Worm (Caenorhabditis elegans) whole organism, L2 larva: ENCODE results near the gene C54D10.13.

ENCODE experiments used
- C34F6.9 ChIP-seq: fragments of 150-350 bp; optimal IDR thresholded peaks from 2 replicates; lab custom pipeline; 2014; ENCODE audit warnings: missing biosample characterization, missing genetic modification characterization
- F13H6.1 ChIP-seq: sonication (generic microtip); optimal IDR thresholded peaks from 2 replicates; lab custom pipeline; 2016; ENCODE audit warnings: missing genetic modification characterization, missing compliant biosample characterization
- R02D3.7 ChIP-seq: fragments of 150-350 bp; optimal IDR thresholded peaks from 2 replicates; lab custom pipeline; 2014; ENCODE audit warnings: missing biosample characterization, missing genetic modification characterization
- alr-1 ChIP-seq: fragments of 150-350 bp; optimal IDR thresholded peaks from 2 replicates; lab custom pipeline; 2014; ENCODE audit warnings: missing biosample characterization, missing genetic modification characterization
- aly-2 ChIP-seq: fragments of 150-350 bp; optimal IDR thresholded peaks from 2 replicates; lab custom pipeline; 2014; ENCODE audit warnings: missing biosample characterization, missing genetic modification characterization
- ceh-82 ChIP-seq: fragments of 150-350 bp; optimal IDR thresholded peaks from 2 replicates; lab custom pipeline; 2014; ENCODE audit warnings: missing biosample characterization, missing genetic modification characterization
- crh-2 ChIP-seq: sonication (generic microtip); optimal IDR thresholded peaks from 2 replicates; lab custom pipeline; 2017; ENCODE audit warnings: missing biosample characterization, missing genetic modification characterization
- dmd-4 ChIP-seq: sonication (generic microtip); optimal IDR thresholded peaks from 2 replicates; lab custom pipeline; 2017; ENCODE audit warnings: missing biosample characterization, missing genetic modification characterization
- egl-27 ChIP-seq: sonication (generic microtip); optimal IDR thresholded peaks from 3 replicates; lab custom pipeline; 2017; ENCODE audit warnings: missing biosample characterization, missing genetic modification reagents, missing genetic modification characterization
- elt-1 ChIP-seq: fragments of 150-350 bp; optimal IDR thresholded peaks from 2 replicates; lab custom pipeline; 2014; ENCODE audit warnings: missing biosample characterization, missing genetic modification characterization
- elt-3 ChIP-seq: sonication (generic microtip); optimal IDR thresholded peaks from 2 replicates; lab custom pipeline; 2017; ENCODE audit warnings: missing biosample characterization, missing genetic modification characterization
- fos-1 ChIP-seq: fragments of 150-350 bp; optimal IDR thresholded peaks from 2 replicates; lab custom pipeline; 2014; ENCODE audit warnings: missing biosample characterization, missing genetic modification characterization
- gmeb-1 ChIP-seq: fragments of 150-350 bp; optimal IDR thresholded peaks from 2 replicates; lab custom pipeline; 2014; ENCODE audit warnings: missing biosample characterization, missing genetic modification characterization
- lin-11 ChIP-seq: fragments of 150-350 bp; sonication (generic microtip); optimal IDR thresholded peaks from 2 replicates; lab custom pipeline; 2014; ENCODE audit warnings: missing biosample characterization, missing genetic modification characterization, inconsistent platforms, mixed read lengths
- lin-13 ChIP-seq: fragments of 150-350 bp; optimal IDR thresholded peaks from 2 replicates; lab custom pipeline; 2014; ENCODE audit warnings: missing biosample characterization, missing genetic modification reagents, missing genetic modification characterization
- lin-39 ChIP-seq: fragments of 150-350 bp; optimal IDR thresholded peaks from 2 replicates; lab custom pipeline; 2014; ENCODE audit warnings: missing biosample characterization, missing genetic modification reagents, missing genetic modification characterization
- lsy-2 ChIP-seq, 2 experiments: fragments of 150-350 bp in 1 of 2; sonication (generic microtip) in 1 of 2; optimal IDR thresholded peaks; 2 replicates each; lab custom pipeline; 2014 to 2017; ENCODE audit warnings: missing biosample characterization in 2 of 2, missing genetic modification characterization in 2 of 2
- mab-5 ChIP-seq: fragments of 150-350 bp; optimal IDR thresholded peaks from 2 replicates; lab custom pipeline; 2014; ENCODE audit warnings: missing biosample characterization, missing genetic modification characterization
- mbf-1 ChIP-seq: sonication (generic microtip); optimal IDR thresholded peaks from 2 replicates; lab custom pipeline; 2017; ENCODE audit warnings: missing biosample characterization, missing genetic modification characterization
- mdl-1 ChIP-seq, 2 experiments: fragments of 150-350 bp in 1 of 2; sonication (generic microtip) in 1 of 2; optimal IDR thresholded peaks; 2 replicates each; lab custom pipeline; 2017; ENCODE audit warnings: missing biosample characterization in 2 of 2, missing genetic modification characterization in 2 of 2
- nhr-11 ChIP-seq: fragments of 150-350 bp; optimal IDR thresholded peaks from 2 replicates; lab custom pipeline; 2014; ENCODE audit warnings: missing biosample characterization, missing genetic modification characterization
- nhr-12 ChIP-seq: fragments of 150-350 bp; optimal IDR thresholded peaks from 2 replicates; lab custom pipeline; 2014; ENCODE audit warnings: missing biosample characterization, missing genetic modification characterization
- nhr-129 ChIP-seq: fragments of 150-350 bp; optimal IDR thresholded peaks from 2 replicates; lab custom pipeline; 2014; ENCODE audit warnings: missing biosample characterization, missing genetic modification characterization
- nhr-23 ChIP-seq: fragments of 150-350 bp; optimal IDR thresholded peaks from 2 replicates; lab custom pipeline; 2014; ENCODE audit warnings: missing biosample characterization, missing genetic modification reagents, missing genetic modification characterization
- nhr-237 ChIP-seq: fragments of 150-350 bp; optimal IDR thresholded peaks from 2 replicates; lab custom pipeline; 2014; ENCODE audit warnings: missing biosample characterization, missing genetic modification characterization
- nhr-6 ChIP-seq: fragments of 150-350 bp; optimal IDR thresholded peaks from 2 replicates; lab custom pipeline; 2014; ENCODE audit warnings: missing biosample characterization, missing genetic modification characterization
- peb-1 ChIP-seq: fragments of 150-350 bp; optimal IDR thresholded peaks from 2 replicates; lab custom pipeline; 2014; ENCODE audit warnings: missing biosample characterization, missing genetic modification characterization
- sem-4 ChIP-seq: fragments of 150-350 bp; optimal IDR thresholded peaks from 2 replicates; lab custom pipeline; 2014; ENCODE audit warnings: missing biosample characterization, missing genetic modification reagents, missing genetic modification characterization
- skn-1 ChIP-seq: sonication (generic microtip); optimal IDR thresholded peaks from 2 replicates; lab custom pipeline; 2017; ENCODE audit warnings: missing biosample characterization, missing genetic modification characterization
- sma-9 ChIP-seq, 2 experiments: fragments of 150-350 bp in 1 of 2; sonication (generic microtip) in 1 of 2; optimal IDR thresholded peaks; 2 replicates each; lab custom pipeline; 2014 to 2016; ENCODE audit warnings: missing genetic modification characterization in 2 of 2, mild to moderate bottlenecking in 1 of 2, missing biosample characterization in 1 of 2, missing compliant biosample characterization in 1 of 2, missing genetic modification reagents in 1 of 2, moderate library complexity in 1 of 2
- snpc-4 ChIP-seq: fragments of 150-350 bp; optimal IDR thresholded peaks from 2 replicates; lab custom pipeline; 2014; ENCODE audit warnings: missing biosample characterization, missing genetic modification characterization
- unc-39 ChIP-seq: fragments of 150-350 bp; optimal IDR thresholded peaks from 2 replicates; lab custom pipeline; 2014; ENCODE audit warnings: missing biosample characterization, missing genetic modification characterization
- unc-55 ChIP-seq: fragments of 150-350 bp; sonication (generic microtip); optimal IDR thresholded peaks from 3 replicates; lab custom pipeline; 2014; ENCODE audit warnings: missing biosample characterization, missing genetic modification reagents, missing genetic modification characterization
- zag-1 ChIP-seq: fragments of 150-350 bp; optimal IDR thresholded peaks from 2 replicates; lab custom pipeline; 2014; ENCODE audit warnings: missing biosample characterization, missing genetic modification characterization
- ztf-1 ChIP-seq: fragments of 200-800 bp; sonication (Bioruptor generic); conservative IDR thresholded peaks from 2 replicates; pipeline ENCODE4 v1.3.6; 2022; ENCODE audit warnings: missing genetic modification characterization, missing compliant biosample characterization
- ztf-11 ChIP-seq: sonication (generic microtip); optimal IDR thresholded peaks from 2 replicates; lab custom pipeline; 2017; ENCODE audit warnings: missing biosample characterization, missing genetic modification characterization
- ztf-4 ChIP-seq: fragments of 150-350 bp; optimal IDR thresholded peaks from 2 replicates; lab custom pipeline; 2014; ENCODE audit warnings: missing biosample characterization, missing genetic modification characterization

C54D10.13 gene

ce11 chrV:12406514-12406913 is 25.6 kb downstream of the C54D10.13 start:
- TF ChIP-seq snpc-4 (no peak), sma-9 (GFP tag; optimal IDR thresholded peaks at IDR 0.05; lab: Kevin White, UChicago) (no peak), sma-9 (tag; optimal IDR thresholded peaks at IDR 0.05; lab: Kevin White, UChicago) (no peak)
- TF ChIP-seq, all 48 proteins: peak for 0

- TF ChIP-seq zag-1 (tag; lab: Kevin White, UChicago) (no peak), mdl-1 (tag; optimal IDR thresholded peaks at IDR 0.05; lab: Kevin White, UChicago) (no peak), peb-1 (tag; lab: Kevin White, UChicago) (no peak), gmeb-1 (no peak), F13H6.1 (tag; lab: Kevin White, UChicago) (no peak), nhr-11 (tag; lab: Kevin White, UChicago) (no peak), mbf-1 (tag; lab: Kevin White, UChicago) (no peak), unc-55 (GFP tag; lab: Kevin White, UChicago) (no peak), lin-39 (tag; lab: Kevin White, UChicago) (no peak), R02D3.7 (tag; lab: Kevin White, UChicago) (no peak), lin-11 (no peak), lin-13 (GFP tag; lab: Kevin White, UChicago) (no peak), elt-3 (tag; lab: Kevin White, UChicago) (no peak), nhr-6 (tag; lab: Kevin White, UChicago) (no peak), sem-4 (tag; lab: Kevin White, UChicago) (no peak)
These were observed 26.2 kb downstream of the C54D10.13 start, which contains the start of gene K01D12.10 for ce11 chrV:12405929-12406328. TSS of gene K01D12.10 (plus strand) at chrV:12406229.

- TF ChIP-seq ztf-4 (tag; lab: Kevin White, UChicago): no peak
- no peak for TF ChIP-seq R02D3.7 (tag; lab: Kevin White, UChicago)
- TF ChIP-seq ztf-1 (GFP tag; lab: Robert Waterston, UW): no peak
- no peak for TF ChIP-seq unc-55 (GFP tag; lab: Kevin White, UChicago)
- no peak for TF ChIP-seq mab-5 (tag; lab: Kevin White, UChicago)
- TF ChIP-seq snpc-4: no peak
- no peak for TF ChIP-seq mbf-1 (tag; lab: Kevin White, UChicago)
- no peak for TF ChIP-seq lin-11
- no peak for TF ChIP-seq nhr-12 (tag; lab: Kevin White, UChicago)
- TF ChIP-seq nhr-6 (tag; lab: Kevin White, UChicago): no peak
- no peak for TF ChIP-seq egl-27 (tag; lab: Kevin White, UChicago)
- TF ChIP-seq elt-3 (tag; lab: Kevin White, UChicago): no peak
- TF ChIP-seq alr-1: no peak
- no peak for TF ChIP-seq nhr-129 (tag; lab: Kevin White, UChicago)
- no peak for TF ChIP-seq fos-1 (tag; lab: Kevin White, UChicago)
- no peak for TF ChIP-seq lin-39 (tag; lab: Kevin White, UChicago)
- no peak for TF ChIP-seq sma-9 (GFP tag; optimal IDR thresholded peaks at IDR 0.05; lab: Kevin White, UChicago)
- no peak for TF ChIP-seq sma-9 (tag; optimal IDR thresholded peaks at IDR 0.05; lab: Kevin White, UChicago)
These were observed 27.5 kb downstream of the C54D10.13 start, which contains the start of gene K01D12.9 for ce11 chrV:12404544-12404943. TSS of gene K01D12.9 (minus strand) at chrV:12404644.

- TF ChIP-seq sma-9 (GFP tag; optimal IDR thresholded peaks at IDR 0.05; lab: Kevin White, UChicago): no peak
- TF ChIP-seq sma-9 (tag; optimal IDR thresholded peaks at IDR 0.05; lab: Kevin White, UChicago): no peak
- no peak for TF ChIP-seq ceh-82
- no peak for TF ChIP-seq lin-13 (GFP tag; lab: Kevin White, UChicago)
- TF ChIP-seq nhr-12 (tag; lab: Kevin White, UChicago): no peak
- no peak for TF ChIP-seq skn-1 (tag; lab: Kevin White, UChicago)
- TF ChIP-seq elt-3 (tag; lab: Kevin White, UChicago): no peak
- TF ChIP-seq alr-1: no peak
- TF ChIP-seq ztf-11 (tag; lab: Kevin White, UChicago): no peak
- TF ChIP-seq nhr-129 (tag; lab: Kevin White, UChicago): no peak
- TF ChIP-seq mab-5 (tag; lab: Kevin White, UChicago): no peak
- TF ChIP-seq egl-27 (tag; lab: Kevin White, UChicago): no peak
- TF ChIP-seq R02D3.7 (tag; lab: Kevin White, UChicago): no peak
- TF ChIP-seq dmd-4: no peak
- no peak for TF ChIP-seq lin-11
- no peak for TF ChIP-seq crh-2 (tag; lab: Kevin White, UChicago)
- TF ChIP-seq snpc-4: no peak
- no peak for TF ChIP-seq ztf-4 (tag; lab: Kevin White, UChicago)
- TF ChIP-seq aly-2: no peak
- TF ChIP-seq, all 48 proteins: peak for 0
These were observed 29.7 kb downstream of the C54D10.13 start, which contains the start of gene K01D12.8 for ce11 chrV:12402355-12402754. TSS of gene K01D12.8 (plus strand) at chrV:12402655.

ce11 chrV:12401383-12401782 is 30.7 kb downstream of the C54D10.13 start, which contains the start of gene K01D12.7:
TSS of gene K01D12.7 (minus strand) at chrV:12401483.
- TF ChIP-seq sma-9 (GFP tag; optimal IDR thresholded peaks at IDR 0.05; lab: Kevin White, UChicago): no peak
- no peak for TF ChIP-seq sma-9 (tag; optimal IDR thresholded peaks at IDR 0.05; lab: Kevin White, UChicago)
- no peak for TF ChIP-seq crh-2 (tag; lab: Kevin White, UChicago)
- no peak for TF ChIP-seq gmeb-1
- no peak for TF ChIP-seq F13H6.1 (tag; lab: Kevin White, UChicago)
- no peak for TF ChIP-seq zag-1 (tag; lab: Kevin White, UChicago)
- TF ChIP-seq aly-2: no peak
- TF ChIP-seq elt-1 (tag; lab: Kevin White, UChicago): no peak
- TF ChIP-seq sem-4 (tag; lab: Kevin White, UChicago): no peak
- no peak for TF ChIP-seq C34F6.9 (tag; lab: Kevin White, UChicago)
- TF ChIP-seq unc-39 (tag; lab: Kevin White, UChicago): no peak
- TF ChIP-seq elt-3 (tag; lab: Kevin White, UChicago): no peak
- TF ChIP-seq mab-5 (tag; lab: Kevin White, UChicago): no peak
- TF ChIP-seq nhr-237 (tag; lab: Kevin White, UChicago): no peak
- TF ChIP-seq nhr-12 (tag; lab: Kevin White, UChicago): no peak
- no peak for TF ChIP-seq lsy-2 (tag; optimal IDR thresholded peaks at IDR 0.05; lab: Kevin White, UChicago)
- no peak for TF ChIP-seq nhr-23 (tag; lab: Kevin White, UChicago)
